Worm (Caenorhabditis elegans): Measurements from ENCODE around the gene lec-10.

Gene lec-10

ce11 chrV:6522879-6523497 is 34.1 kb upstream of the lec-10 start (continued):
- TF ChIP-seq unc-62 (GFP tag; optimal IDR thresholded peaks at IDR 0.05): peak; percentile 41
- TF ChIP-seq lag-1 (GFP tag; IDR thresholded peaks at IDR 0.05): no peak
- TF ChIP-seq ztf-25 (GFP tag; IDR thresholded peaks at IDR 0.05): no peak
- no peak for TF ChIP-seq ceh-91 (GFP tag; IDR thresholded peaks at IDR 0.05)
- peak; percentile 72 for TF ChIP-seq dox-1 (GFP tag; IDR thresholded peaks at IDR 0.05)
- TF ChIP-seq tlf-1 (GFP tag; optimal IDR thresholded peaks at IDR 0.05): no peak
- peak; percentile 49; the same call in 1 of the 2 replicates for TF ChIP-seq egl-44 (GFP tag; IDR thresholded peaks at IDR 0.05)
- TF ChIP-seq nfya-2 (GFP tag; IDR thresholded peaks at IDR 0.05): no peak
- TF ChIP-seq lin-54 (GFP tag; optimal IDR thresholded peaks at IDR 0.05): no peak
- TF ChIP-seq B0336.3 (GFP tag; IDR thresholded peaks at IDR 0.05): 0 out of 2 replicates have a peak, but pooled peaks have one; percentile 16
- TF ChIP-seq ceh-40 (GFP tag; IDR thresholded peaks at IDR 0.05): no peak
- TF ChIP-seq unc-130 (GFP tag; optimal IDR thresholded peaks at IDR 0.05): no peak
- TF ChIP-seq tbx-9 (tag; optimal IDR thresholded peaks at IDR 0.05; ENCODE audit: borderline replicate concordance): no peak
- no peak for TF ChIP-seq pha-4 (tag; optimal IDR thresholded peaks at IDR 0.05)
- TF ChIP-seq repo-1 (tag; optimal IDR thresholded peaks at IDR 0.05): no peak
- no peak for TF ChIP-seq lin-26 (GFP tag; IDR thresholded peaks at IDR 0.05)
- TF ChIP-seq ets-4 (GFP tag; optimal IDR thresholded peaks at IDR 0.05): peak; percentile 94
- no peak for TF ChIP-seq ceh-58 (GFP tag; IDR thresholded peaks at IDR 0.05)
- no peak for TF ChIP-seq xnd-1 (tag; optimal IDR thresholded peaks at IDR 0.05)
- peak; percentile 99 for TF ChIP-seq nhr-80 (tag; optimal IDR thresholded peaks at IDR 0.05)
- no peak for TF ChIP-seq C17E4.6 (GFP tag; IDR thresholded peaks at IDR 0.05)
- no peak for TF ChIP-seq mes-4 (tag; optimal IDR thresholded peaks at IDR 0.05)
- TF ChIP-seq ztf-3 (GFP tag; optimal IDR thresholded peaks at IDR 0.05): no peak
- no peak for TF ChIP-seq ekl-4 (GFP tag; IDR thresholded peaks at IDR 0.05)
- no peak for TF ChIP-seq madf-3 (GFP tag; IDR thresholded peaks at IDR 0.05)
- peak; percentile 0 for TF ChIP-seq tbp1 (GFP tag; optimal IDR thresholded peaks at IDR 0.05)
- no peak for TF ChIP-seq F49E8.2 (tag; optimal IDR thresholded peaks at IDR 0.05; ENCODE audit: insufficient read depth)
- no peak for TF ChIP-seq cebp-1 (GFP tag; IDR thresholded peaks at IDR 0.05)
- TF ChIP-seq cebp-1 (tag; optimal IDR thresholded peaks at IDR 0.05): peak; percentile 23
- TF ChIP-seq F57A8.1 (GFP tag; optimal IDR thresholded peaks at IDR 0.05): no peak
- no peak for TF ChIP-seq F39B2.1 (GFP tag; IDR thresholded peaks at IDR 0.05)
- no peak for TF ChIP-seq ztf-6 (GFP tag; IDR thresholded peaks at IDR 0.05)
- no peak for TF ChIP-seq fkh-3 (tag; optimal IDR thresholded peaks at IDR 0.05)
- TF ChIP-seq F55B11.4 (tag; optimal IDR thresholded peaks at IDR 0.05; ENCODE audit: borderline replicate concordance, insufficient read depth): no peak
- no peak for TF ChIP-seq F22D6.2 (tag; optimal IDR thresholded peaks at IDR 0.05)
- no peak for TF ChIP-seq hlh-26 (GFP tag; conservative IDR thresholded peaks at IDR 0.05)
- TF ChIP-seq ceh-79 (tag; optimal IDR thresholded peaks at IDR 0.05): no peak
- TF ChIP-seq akir-1 (GFP tag; optimal IDR thresholded peaks at IDR 0.05): no peak
- no peak for TF ChIP-seq aptf-3 (GFP tag; IDR thresholded peaks at IDR 0.05)
- TF ChIP-seq hrde-1 (tag; optimal IDR thresholded peaks at IDR 0.05; ENCODE audit: borderline replicate concordance): no peak
- TF ChIP-seq Y53G8AR.9 (GFP tag; conservative IDR thresholded peaks at IDR 0.05): no peak
- no peak for TF ChIP-seq attf-6 (GFP tag; IDR thresholded peaks at IDR 0.05)
- no peak for TF ChIP-seq dpff-1 (tag; optimal IDR thresholded peaks at IDR 0.05)
- TF ChIP-seq snpc-3.4 (tag; optimal IDR thresholded peaks at IDR 0.05): no peak
- no peak for TF ChIP-seq lin-35 (GFP tag; optimal IDR thresholded peaks at IDR 0.05)
- no peak for TF ChIP-seq Y53F4B.3 (GFP tag; IDR thresholded peaks at IDR 0.05)
- TF ChIP-seq nfya-1 (tag; optimal IDR thresholded peaks at IDR 0.05; ENCODE audit: borderline replicate concordance, insufficient read depth): no peak
- TF ChIP-seq nhr-90 (tag; optimal IDR thresholded peaks at IDR 0.05): peak; percentile 4
- TF ChIP-seq attf-3 (GFP tag; conservative IDR thresholded peaks at IDR 0.05): no peak

All from whole organism, young adult.